Worm (Caenorhabditis elegans) whole organism, early embryonic: ENCODE data around the gene F18F11.4.

ENCODE experiments used
- B0310.2 ChIP-seq: sonication (generic microtip); optimal IDR thresholded peaks from 2 replicates; lab custom pipeline; 2016; ENCODE audit warnings: mild to moderate bottlenecking, missing genetic modification characterization, missing compliant biosample characterization
- F13C5.2 ChIP-seq: sonication (generic microtip); optimal IDR thresholded peaks from 2 replicates; lab custom pipeline; 2017; ENCODE audit warnings: mild to moderate bottlenecking, missing genetic modification characterization, inconsistent platforms, missing compliant biosample characterization
- aly-1 ChIP-seq: sonication (generic microtip); optimal IDR thresholded peaks from 2 replicates; lab custom pipeline; 2016; ENCODE audit warnings: missing genetic modification characterization, missing compliant biosample characterization
- ama-1 ChIP-seq: fragments of 150-350 bp; optimal IDR thresholded peaks from 2 replicates; lab custom pipeline; 2014
- ceh-13 ChIP-seq: fragments of 200-800 bp; sonication (Bioruptor generic); optimal IDR thresholded peaks from 2 replicates; lab custom pipeline; 2018; ENCODE audit warnings: mild to moderate bottlenecking, missing genetic modification characterization, missing compliant biosample characterization
- ceh-36 ChIP-seq: sonication (generic microtip); optimal IDR thresholded peaks from 2 replicates; lab custom pipeline; 2016; ENCODE audit warnings: missing genetic modification characterization, inconsistent platforms, missing compliant biosample characterization
- ets-7 ChIP-seq: sonication (generic microtip); optimal IDR thresholded peaks from 2 replicates; lab custom pipeline; 2016; ENCODE audit warnings: missing genotype, missing genetic modification characterization, missing compliant biosample characterization
- flt-1 ChIP-seq: fragments of 200-800 bp; sonication (Bioruptor generic); IDR thresholded peaks from 2 replicates; pipeline ENCODE4 v1.3.6; 2022; ENCODE audit warnings: missing genetic modification characterization, missing compliant biosample characterization
- hmbx-1 ChIP-seq: sonication (generic microtip); optimal IDR thresholded peaks from 2 replicates; lab custom pipeline; 2016; ENCODE audit warnings: mild to moderate bottlenecking, missing genetic modification characterization, missing compliant biosample characterization
- hmg-4 ChIP-seq: fragments of 200-800 bp; sonication (Bioruptor generic); optimal IDR thresholded peaks from 2 replicates; lab custom pipeline; 2018; ENCODE audit warnings: mild to moderate bottlenecking, missing genetic modification characterization, missing compliant biosample characterization
- hnd-1 ChIP-seq: sonication (generic microtip); optimal IDR thresholded peaks from 2 replicates; lab custom pipeline; 2016; ENCODE audit warnings: missing genetic modification characterization, missing compliant biosample characterization
- pes-1 ChIP-seq: fragments of 200-800 bp; sonication (Bioruptor generic); IDR thresholded peaks from 2 replicates; pipeline ENCODE4 v1.3.6; 2022; ENCODE audit warnings: missing genetic modification reagents, missing genetic modification characterization, missing compliant biosample characterization
- scrt-1 ChIP-seq: fragments of 200-800 bp; sonication (Bioruptor generic); IDR thresholded peaks from 2 replicates; pipeline ENCODE4 v1.3.6; 2022; ENCODE audit warnings: missing genetic modification characterization, missing compliant biosample characterization
- sea-1 ChIP-seq: fragments of 200-800 bp; sonication (Bioruptor generic); conservative IDR thresholded peaks from 2 replicates; pipeline ENCODE4 v1.3.6; 2022; ENCODE audit warnings: missing genetic modification characterization, missing compliant biosample characterization
- tbx-11 ChIP-seq: fragments of 200-800 bp; sonication (Bioruptor generic); IDR thresholded peaks from 2 replicates; pipeline ENCODE4 v1.3.6; 2022; ENCODE audit warnings: missing genetic modification characterization, missing compliant biosample characterization
- tbx-37 ChIP-seq: fragments of 200-800 bp; sonication (Bioruptor generic); conservative IDR thresholded peaks from 2 replicates; pipeline ENCODE4 v1.3.6; 2022; ENCODE audit warnings: missing genetic modification reagents, missing genetic modification characterization, missing compliant biosample characterization
- tra-4 ChIP-seq: sonication (generic microtip); optimal IDR thresholded peaks from 2 replicates; lab custom pipeline; 2017; ENCODE audit warnings: missing genetic modification characterization, missing compliant biosample characterization

Gene F18F11.4

DNA sequence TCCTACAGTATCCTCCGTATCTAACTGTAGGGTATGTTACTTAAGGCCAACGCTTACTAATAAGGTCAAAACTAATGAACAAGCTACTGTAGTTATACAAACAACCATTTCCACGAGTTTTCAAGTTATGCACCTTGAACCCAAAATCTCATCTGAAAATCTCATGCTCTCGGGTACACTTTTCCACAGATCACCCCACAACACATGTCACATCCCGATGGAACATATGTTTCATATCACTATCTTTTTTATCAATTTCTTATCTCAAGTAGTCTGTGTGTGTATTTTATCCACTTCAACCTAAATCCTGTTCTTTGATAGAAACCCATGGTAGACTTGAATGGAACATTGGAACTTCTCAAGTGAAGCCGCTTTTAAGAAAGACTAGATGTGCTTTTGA is 30.3 kb upstream of the F18F11.4 start:
- no peak for TF ChIP-seq ets-7 (tag; lab: Kevin White, UChicago)
- TF ChIP-seq scrt-1, result no peak

DNA sequence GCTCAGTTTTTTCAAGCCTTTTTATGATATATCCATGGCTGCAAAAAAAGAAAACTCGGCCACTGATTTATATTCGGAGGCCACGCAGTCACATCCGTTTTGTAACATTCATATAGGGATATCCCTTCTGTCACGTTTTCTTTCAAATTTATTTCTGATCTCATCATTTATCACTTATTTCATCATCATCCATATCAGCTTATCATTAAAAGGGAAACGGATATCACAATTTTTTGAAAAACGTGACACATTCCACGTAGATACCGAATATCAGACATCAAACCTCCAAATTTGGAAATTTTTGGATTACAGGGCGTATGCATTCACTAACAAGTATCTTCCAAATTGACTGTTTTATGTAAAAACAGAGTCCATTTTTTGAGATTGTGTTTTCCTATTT is 27.9 kb upstream of the F18F11.4 start:
- TF ChIP-seq B0310.2 (tag; lab: Kevin White, UChicago) (no peak), tbx-11 (GFP tag; lab: Robert Waterston, UW) (no peak), flt-1 (no peak), hmbx-1 (tag; lab: Kevin White, UChicago) (no peak), ceh-36 (no peak), hmg-4 (GFP tag; lab: Kevin White, UChicago) (no peak), ets-7 (tag; lab: Kevin White, UChicago) (no peak), scrt-1 (no peak), ama-1 (no peak), pes-1 (GFP tag; lab: Robert Waterston, UW) (no peak), ceh-13 (GFP tag; lab: Kevin White, UChicago) (no peak), F13C5.2 (tag; lab: Kevin White, UChicago) (no peak), sea-1 (no peak)

DNA sequence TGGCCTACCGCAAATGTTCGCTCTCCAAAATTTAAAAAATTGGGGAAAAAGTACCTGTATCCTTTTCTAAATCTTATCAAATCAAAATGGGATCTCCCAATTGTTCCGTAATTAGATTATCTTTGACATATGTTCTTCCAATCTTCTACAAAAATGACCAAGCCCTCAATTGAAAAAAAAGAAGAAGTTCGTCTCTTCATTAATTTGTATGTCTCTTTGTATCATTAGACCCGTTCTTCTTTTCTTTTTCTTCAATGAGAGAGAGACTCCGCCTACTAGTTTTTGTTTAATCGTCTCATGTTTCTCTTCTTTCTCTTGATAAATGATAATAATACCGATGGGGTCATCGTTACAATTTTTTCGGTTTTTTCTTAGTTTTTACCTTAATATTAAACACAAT is 27.4 kb upstream of the F18F11.4 start:
- no peak for TF ChIP-seq hmbx-1 (tag; lab: Kevin White, UChicago)

DNA sequence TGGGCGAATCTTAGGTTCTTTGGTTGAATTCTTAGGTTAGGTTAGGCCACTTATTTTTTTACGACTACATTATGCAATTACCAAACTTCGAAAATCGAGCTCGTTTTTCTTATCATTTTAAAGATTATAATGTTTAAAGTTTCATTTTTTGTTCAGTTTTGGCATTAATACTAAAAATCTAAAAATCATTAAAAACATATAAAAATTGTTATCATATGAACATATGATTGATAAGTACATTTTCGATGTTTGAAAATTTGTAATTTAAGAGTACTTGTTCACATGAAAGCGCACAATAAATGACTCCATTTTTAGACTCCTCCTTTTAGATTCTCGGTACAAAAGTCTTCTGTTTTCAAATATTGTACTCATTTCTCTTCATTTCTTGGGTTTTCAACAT is 25.5 kb upstream of the F18F11.4 start:
- TF ChIP-seq tbx-11 (GFP tag; lab: Robert Waterston, UW), result no peak
- no peak for TF ChIP-seq tbx-37
- TF ChIP-seq pes-1 (GFP tag; lab: Robert Waterston, UW), result no peak
- no peak for TF ChIP-seq B0310.2 (tag; lab: Kevin White, UChicago)
- TF ChIP-seq aly-1, result no peak
- TF ChIP-seq hmbx-1 (tag; lab: Kevin White, UChicago), result no peak
- no peak for TF ChIP-seq sea-1
- TF ChIP-seq tra-4 (tag; lab: Kevin White, UChicago), result no peak
- TF ChIP-seq ceh-36, result no peak
- TF ChIP-seq hmg-4 (GFP tag; lab: Kevin White, UChicago), result no peak
- TF ChIP-seq ama-1, result no peak
- no peak for TF ChIP-seq ceh-13 (GFP tag; lab: Kevin White, UChicago)
- TF ChIP-seq F13C5.2 (tag; lab: Kevin White, UChicago), result no peak
- TF ChIP-seq scrt-1, result no peak

DNA sequence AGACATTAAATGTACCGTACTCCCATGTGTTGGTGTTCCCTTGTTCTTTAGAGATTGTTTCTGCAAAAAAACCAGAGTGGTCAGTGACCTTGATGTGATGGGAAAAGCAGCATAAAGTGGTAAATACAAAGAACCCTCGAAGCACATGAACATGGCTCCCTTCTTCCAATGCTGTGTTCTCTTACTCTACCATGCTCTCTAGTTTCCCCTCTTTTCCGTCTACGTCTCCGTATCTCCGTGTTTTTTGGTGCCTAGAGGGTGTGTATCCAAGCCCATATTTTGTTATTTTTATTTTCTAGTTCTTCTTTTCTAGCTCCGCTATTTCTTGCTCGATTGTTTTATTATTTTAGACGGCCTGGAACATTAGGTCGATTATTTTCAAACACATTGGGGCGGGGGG is 24.1 kb upstream of the F18F11.4 start:
- no peak for TF ChIP-seq aly-1
- no peak for TF ChIP-seq tra-4 (tag; lab: Kevin White, UChicago)
- TF ChIP-seq scrt-1, result no peak
- TF ChIP-seq flt-1, result no peak

DNA sequence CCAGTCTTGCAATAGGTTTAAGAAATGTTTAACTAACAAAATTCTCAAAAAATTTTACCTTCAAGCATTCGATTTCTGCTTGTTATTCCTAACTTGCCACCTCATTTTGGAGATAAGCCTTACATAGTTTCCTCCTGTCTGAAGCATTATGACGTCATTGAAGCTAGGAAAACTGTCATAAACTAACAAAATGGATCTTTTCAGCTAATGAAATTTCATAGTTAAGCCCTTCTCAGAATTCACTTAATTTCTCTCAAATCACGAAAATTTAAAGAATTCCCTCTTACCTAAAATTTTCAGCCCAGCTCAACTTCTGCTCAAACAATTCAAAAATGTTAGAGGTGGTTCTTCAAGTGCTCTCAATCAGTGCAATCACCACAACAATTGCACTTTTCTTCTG is 23.4 kb upstream of the F18F11.4 start, which contains the start of gene swt-1:
Gene swt-1 (plus strand): TSS at position 301 of the 400 bp plus-strand sequence.
- TF ChIP-seq F13C5.2 (tag; lab: Kevin White, UChicago) (no peak), hmg-4 (GFP tag; lab: Kevin White, UChicago) (no peak), ama-1 (no peak), hnd-1 (no peak), ceh-13 (GFP tag; lab: Kevin White, UChicago) (no peak), tbx-11 (GFP tag; lab: Robert Waterston, UW) (no peak)

DNA sequence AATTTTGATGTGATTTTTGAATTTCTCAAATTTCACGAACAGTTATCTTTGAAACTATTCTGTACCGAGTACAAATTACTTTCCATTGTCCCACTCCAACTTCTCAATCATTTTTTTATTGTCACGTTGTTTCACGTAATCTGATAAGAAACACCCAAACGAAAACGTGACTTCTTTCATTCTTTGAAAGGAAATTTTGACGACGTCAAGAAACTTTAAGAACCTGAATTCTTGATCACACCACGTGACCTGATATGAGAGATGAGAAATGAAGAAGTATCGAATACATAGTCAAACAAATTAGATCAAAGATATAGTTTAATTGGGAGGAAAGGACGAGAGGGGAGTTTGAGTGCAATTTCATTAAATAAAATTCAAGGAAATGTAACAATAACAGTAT is 21.1 kb upstream of the F18F11.4 start:
- TF ChIP-seq ceh-13 (GFP tag; lab: Kevin White, UChicago) (no peak), scrt-1 (no peak), sea-1 (no peak), ceh-36 (no peak), hnd-1 (no peak), tbx-11 (GFP tag; lab: Robert Waterston, UW) (no peak), pes-1 (GFP tag; lab: Robert Waterston, UW) (no peak), ets-7 (tag; lab: Kevin White, UChicago) (no peak), hmg-4 (GFP tag; lab: Kevin White, UChicago) (no peak)

DNA sequence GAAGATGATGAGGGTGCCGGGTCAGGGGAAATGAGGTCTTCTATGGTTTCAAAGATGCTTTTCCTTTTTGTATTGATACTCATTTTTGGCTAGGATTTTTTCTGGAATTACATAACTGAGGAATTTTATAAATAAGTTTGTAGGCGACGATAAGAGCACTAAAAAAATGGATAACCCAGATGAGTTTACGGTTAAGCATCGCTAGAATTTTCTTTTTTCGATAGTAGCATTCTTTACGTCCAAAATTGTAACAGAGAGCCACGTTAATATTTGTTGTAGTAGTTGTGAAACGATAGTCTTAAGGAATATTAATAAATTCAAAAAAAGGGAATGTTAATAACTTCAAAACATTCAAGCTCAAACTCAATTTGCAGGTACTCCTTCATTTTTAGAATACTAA is 17.0 kb upstream of the F18F11.4 start, which contains the start of gene snai-1:
Gene snai-1 (minus strand): TSS at position 101 of the 400 bp plus-strand sequence.
- no peak for TF ChIP-seq hmbx-1 (tag; lab: Kevin White, UChicago)
- no peak for TF ChIP-seq F13C5.2 (tag; lab: Kevin White, UChicago)
- no peak for TF ChIP-seq sea-1
- no peak for TF ChIP-seq pes-1 (GFP tag; lab: Robert Waterston, UW)
- TF ChIP-seq B0310.2 (tag; lab: Kevin White, UChicago), result no peak

DNA sequence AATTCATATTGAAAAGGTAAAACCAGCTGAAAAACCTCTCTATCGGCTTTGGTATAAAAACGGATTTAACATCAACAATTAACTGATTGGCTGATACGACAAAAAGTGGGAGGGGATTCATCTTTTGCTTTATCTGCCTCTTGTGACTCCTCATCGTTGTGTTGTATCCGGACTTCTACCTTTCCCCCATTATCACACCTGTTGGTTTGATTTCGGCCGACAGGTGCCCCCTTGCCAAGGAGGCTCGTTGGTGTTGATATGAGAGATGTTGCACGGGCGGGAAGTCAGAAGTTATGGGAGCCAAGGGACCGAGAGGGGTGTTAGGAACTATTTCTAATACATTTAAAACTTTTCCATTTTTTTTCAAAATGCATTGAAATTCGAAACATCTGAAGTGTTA is 16.1 kb upstream of the F18F11.4 start:
- TF ChIP-seq aly-1 (no peak), pes-1 (GFP tag; lab: Robert Waterston, UW) (no peak), flt-1 (no peak), tbx-37 (no peak), hmbx-1 (tag; lab: Kevin White, UChicago) (no peak), sea-1 (no peak), tra-4 (tag; lab: Kevin White, UChicago) (no peak), scrt-1 (no peak), F13C5.2 (tag; lab: Kevin White, UChicago) (no peak), hmg-4 (GFP tag; lab: Kevin White, UChicago) (no peak), B0310.2 (tag; lab: Kevin White, UChicago) (no peak), ceh-36 (no peak), ets-7 (tag; lab: Kevin White, UChicago) (no peak)
